Worm (Caenorhabditis elegans) whole organism, young adult: Measurements from ENCODE around the gene lgc-46.

ENCODE experiments used
- B0336.3 ChIP-seq: fragments of 200-800 bp; sonication (Bioruptor generic); IDR thresholded peaks from 2 replicates; pipeline ENCODE4 v1.3.6; 2022; ENCODE audit warnings: missing genetic modification characterization, missing compliant biosample characterization
- akir-1 ChIP-seq: fragments of 200-800 bp; sonication (Bioruptor generic); optimal IDR thresholded peaks from 2 replicates; lab custom pipeline; 2018; ENCODE audit warnings: mild to moderate bottlenecking, missing genetic modification characterization, moderate library complexity, missing compliant biosample characterization
- atf-7 ChIP-seq: sonication (generic microtip); optimal IDR thresholded peaks from 2 replicates; lab custom pipeline; 2017; ENCODE audit warnings: mild to moderate bottlenecking, missing genetic modification characterization, missing compliant biosample characterization
- ceh-79 ChIP-seq: sonication (generic microtip); optimal IDR thresholded peaks from 2 replicates; lab custom pipeline; 2017; ENCODE audit warnings: mild to moderate bottlenecking, missing genetic modification characterization, missing compliant biosample characterization
- dpl-1 ChIP-seq: fragments of 150-350 bp; optimal IDR thresholded peaks from 2 replicates; lab custom pipeline; 2014; ENCODE audit warnings: missing biosample characterization, missing genetic modification reagents, missing genetic modification characterization
- lin-40 ChIP-seq: sonication (generic microtip); optimal IDR thresholded peaks from 2 replicates; lab custom pipeline; 2016; ENCODE audit warnings: missing genetic modification characterization, mild to moderate bottlenecking, missing compliant biosample characterization, missing genotype, missing genetic modification reagents
- nfya-1 ChIP-seq: sonication (generic microtip); optimal IDR thresholded peaks from 2 replicates; lab custom pipeline; 2017; ENCODE audit warnings: antibody characterized with exemption, missing compliant biosample characterization, missing genetic modification characterization, borderline replicate concordance; ENCODE audit not compliant: insufficient read depth
- pha-4 ChIP-seq: fragments of 150-350 bp; sonication (generic microtip); optimal IDR thresholded peaks from 2 replicates; lab custom pipeline; 2014; ENCODE audit warnings: missing biosample characterization, missing genetic modification reagents, missing genetic modification characterization
- snpc-4 ChIP-seq, 5 experiments: fragments of 150-350 bp in 1 of 5; sonication (generic microtip) in 4 of 5; optimal IDR thresholded peaks; 2 replicates each; lab custom pipeline; 2014 to 2018; ENCODE audit warnings: missing genetic modification characterization in 5 of 5, missing biosample characterization in 3 of 5, antibody characterized with exemption in 2 of 5, mild to moderate bottlenecking in 2 of 5, missing compliant biosample characterization in 2 of 5, missing genotype in 2 of 5, moderate library complexity in 2 of 5, missing genetic modification reagents in 1 of 5
- sptf-2 ChIP-seq: fragments of 200-800 bp; sonication (Bioruptor generic); optimal IDR thresholded peaks from 2 replicates; lab custom pipeline; 2018; ENCODE audit warnings: mild to moderate bottlenecking, missing genetic modification characterization, missing compliant biosample characterization

DNA sequence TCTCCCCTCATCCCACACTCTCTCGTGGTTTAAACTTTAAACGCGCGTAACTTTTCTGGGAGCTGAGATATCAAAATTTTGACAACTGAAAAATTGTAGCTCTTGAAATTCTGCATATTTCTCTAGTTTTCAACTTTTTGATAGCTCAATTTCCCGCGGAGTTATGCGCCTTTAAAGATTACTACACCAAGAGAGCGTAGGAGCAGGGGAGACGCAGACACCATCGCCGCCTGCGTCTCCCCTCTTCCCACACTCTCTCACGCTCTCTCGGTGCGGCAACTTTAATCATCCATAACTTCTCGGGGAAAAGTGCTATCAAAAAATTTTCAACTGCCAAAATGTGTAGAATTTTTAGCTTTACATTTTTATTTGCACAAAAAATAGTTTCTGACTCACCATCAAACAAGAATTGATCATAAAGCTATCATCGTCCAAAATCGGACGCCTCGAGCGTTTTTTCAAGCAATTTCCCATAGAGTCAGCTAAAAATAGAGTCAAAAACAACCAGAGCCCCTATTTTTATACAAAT is 40.3 kb upstream of the lgc-46 start, which contains the start of gene eak-3:
- no peak for TF ChIP-seq atf-7 (tag; lab: Kevin White, UChicago)
- no peak for TF ChIP-seq lin-40 (tag; lab: Kevin White, UChicago)
- TF ChIP-seq snpc-4 (GFP tag; optimal IDR thresholded peaks at IDR 0.05; lab: Kevin White, UChicago), result no peak
- TF ChIP-seq snpc-4 (tag; optimal IDR thresholded peaks at IDR 0.05; lab: Kevin White, UChicago), result no peak
- TF ChIP-seq pha-4 (tag; lab: Kevin White, UChicago), result no peak
- TF ChIP-seq akir-1 (GFP tag; lab: Kevin White, UChicago), result no peak
- TF ChIP-seq sptf-2 (GFP tag; lab: Kevin White, UChicago), result no peak
- no peak for TF ChIP-seq ceh-79 (tag; lab: Kevin White, UChicago)
- TF ChIP-seq nfya-1 (tag; lab: Kevin White, UChicago), result no peak
- TF ChIP-seq B0336.3, result no peak
- TF ChIP-seq dpl-1 (GFP tag; lab: Kevin White, UChicago), result no peak
